Worm (Caenorhabditis elegans): ENCODE results near the gene Y53G8AR.6.

DNA sequence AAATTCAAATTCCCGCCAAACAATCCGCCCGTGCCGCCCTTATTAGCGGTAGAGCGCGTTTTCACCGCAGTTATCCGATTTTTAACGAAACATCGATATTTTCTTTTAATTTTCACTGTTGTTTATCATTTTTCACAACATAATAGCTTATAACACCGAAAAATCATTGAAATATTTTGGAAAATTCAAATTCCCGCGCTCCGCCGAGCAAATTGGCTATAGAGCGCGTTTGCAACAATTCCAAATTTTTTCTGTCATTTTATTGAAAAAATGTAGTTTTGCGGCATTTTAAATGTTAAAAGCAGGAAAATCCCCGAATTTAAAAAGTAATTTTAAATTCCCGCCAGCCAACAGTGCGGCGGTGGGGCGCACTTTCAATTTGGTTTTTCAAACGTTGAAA lies 15.2 kb downstream of the Y53G8AR.6 start:
- TF ChIP-seq skn-1 (tag; optimal IDR thresholded peaks at IDR 0.05) (no peak), zag-1 (tag; optimal IDR thresholded peaks at IDR 0.05) (no peak), snpc-4 (tag; optimal IDR thresholded peaks at IDR 0.05) (no peak), lin-13 (GFP tag; optimal IDR thresholded peaks at IDR 0.05) (no peak)
